Worm (Caenorhabditis elegans): ENCODE measurements around the gene Y11D7A.3.

ce11 chrIV:9261687-9262086, 28.8 kb downstream of the Y11D7A.3 start, which contains the start of gene col-120:
- TF ChIP-seq dao-5 (tag; optimal IDR thresholded peaks at IDR 0.05) (no peak), him-1 (tag; optimal IDR thresholded peaks at IDR 0.05) (no peak)

Data from whole organism, L4/young adult.